Worm (Caenorhabditis elegans) whole organism, early embryonic: ENCODE data around the gene trx-3.

ENCODE experiments used
- B0310.2 ChIP-seq: sonication (generic microtip); optimal IDR thresholded peaks from 2 replicates; lab custom pipeline; 2016; ENCODE audit warnings: mild to moderate bottlenecking, missing genetic modification characterization, missing compliant biosample characterization
- ceh-36 ChIP-seq: sonication (generic microtip); optimal IDR thresholded peaks from 2 replicates; lab custom pipeline; 2016; ENCODE audit warnings: missing genetic modification characterization, inconsistent platforms, missing compliant biosample characterization
- ets-7 ChIP-seq: sonication (generic microtip); optimal IDR thresholded peaks from 2 replicates; lab custom pipeline; 2016; ENCODE audit warnings: missing genotype, missing genetic modification characterization, missing compliant biosample characterization
- flt-1 ChIP-seq: fragments of 200-800 bp; sonication (Bioruptor generic); IDR thresholded peaks from 2 replicates; pipeline ENCODE4 v1.3.6; 2022; ENCODE audit warnings: missing genetic modification characterization, missing compliant biosample characterization
- pes-1 ChIP-seq: fragments of 200-800 bp; sonication (Bioruptor generic); IDR thresholded peaks from 2 replicates; pipeline ENCODE4 v1.3.6; 2022; ENCODE audit warnings: missing genetic modification reagents, missing genetic modification characterization, missing compliant biosample characterization
- tbx-37 ChIP-seq: fragments of 200-800 bp; sonication (Bioruptor generic); conservative IDR thresholded peaks from 2 replicates; pipeline ENCODE4 v1.3.6; 2022; ENCODE audit warnings: missing genetic modification reagents, missing genetic modification characterization, missing compliant biosample characterization
- tra-4 ChIP-seq: sonication (generic microtip); optimal IDR thresholded peaks from 2 replicates; lab custom pipeline; 2017; ENCODE audit warnings: missing genetic modification characterization, missing compliant biosample characterization

DNA sequence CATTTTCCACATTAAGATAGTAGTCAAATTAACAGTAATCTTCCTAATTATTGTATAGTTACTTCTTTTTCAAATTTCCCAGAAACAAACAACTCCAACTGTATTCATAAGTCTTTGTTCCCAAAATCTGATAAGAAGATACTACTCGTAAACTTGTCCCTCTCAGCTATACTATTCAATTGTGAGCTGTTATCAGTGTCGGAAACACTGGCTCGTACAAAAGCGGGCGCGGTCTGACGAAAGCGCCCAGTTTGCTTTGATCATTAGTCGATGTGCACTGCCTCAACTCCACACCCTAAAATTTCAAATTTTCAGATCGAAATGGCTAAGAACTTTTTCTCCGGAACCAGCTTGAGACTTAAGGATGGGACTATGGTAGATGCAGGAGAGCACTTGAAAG, at the start of gene trx-3:
- TF ChIP-seq B0310.2 (no peak), flt-1 (GFP tag; lab: Robert Waterston, UW) (no peak), ets-7 (tag; lab: Kevin White, UChicago) (no peak), pes-1 (no peak), tra-4 (tag; lab: Kevin White, UChicago) (no peak), ceh-36 (tag; lab: Kevin White, UChicago) (no peak), tbx-37 (GFP tag; lab: Robert Waterston, UW) (no peak)
